Fruit fly (Drosophila melanogaster) whole organism, embryonic: Measurements from ENCODE around the gene Reg-2.

Experiments used
- BEAF-32 ChIP-seq: fragments of 200-800 bp; sonication (Bioruptor generic); optimal IDR thresholded peaks from 3 replicates; lab custom pipeline; 2017; ENCODE audit warnings: missing biosample characterization, missing genetic modification characterization, mild to moderate bottlenecking, moderate library complexity, missing genetic modification reagents
- Bdp1 ChIP-seq: fragments of 200-800 bp; sonication (Bioruptor generic); optimal IDR thresholded peaks from 3 replicates; lab custom pipeline; 2016; ENCODE audit warnings: missing biosample characterization, missing genetic modification characterization
- CG10274 ChIP-seq: fragments of 200-800 bp; sonication (Bioruptor generic); optimal IDR thresholded peaks from 3 replicates; lab custom pipeline; 2017; ENCODE audit warnings: missing biosample characterization, mild to moderate bottlenecking, missing genetic modification characterization
- CG10462 ChIP-seq: fragments of 200-800 bp; sonication (Bioruptor generic); optimal IDR thresholded peaks from 2 replicates; lab custom pipeline; 2016; ENCODE audit warnings: missing biosample characterization, missing genetic modification characterization
- CG11695 ChIP-seq: fragments of 200-800 bp; sonication (Bioruptor generic); IDR thresholded peaks from 3 replicates; pipeline ENCODE4 v1.3.6; 2022; ENCODE audit warnings: missing biosample characterization, missing genetic modification characterization
- CG12391 ChIP-seq: fragments of 200-800 bp; sonication (Bioruptor generic); optimal IDR thresholded peaks from 3 replicates; lab custom pipeline; 2018; ENCODE audit warnings: missing biosample characterization, mild to moderate bottlenecking, missing genetic modification characterization, moderate library complexity
- CG13287 ChIP-seq: fragments of 200-800 bp; sonication (Bioruptor generic); IDR thresholded peaks from 2 replicates; pipeline ENCODE4 v1.3.6; 2022; ENCODE audit warnings: missing biosample characterization, missing genetic modification characterization; ENCODE audit not compliant: partially characterized antibody
- CG13296 ChIP-seq: fragments of 200-800 bp; sonication (Bioruptor generic); optimal IDR thresholded peaks from 3 replicates; lab custom pipeline; 2018; ENCODE audit warnings: missing biosample characterization, mild to moderate bottlenecking, missing genetic modification characterization
- CG16779 ChIP-seq: fragments of 200-800 bp; sonication (Bioruptor generic); IDR thresholded peaks from 2 replicates; pipeline ENCODE4 v1.3.6; 2022; ENCODE audit warnings: missing biosample characterization, missing genetic modification characterization
- CG18262 ChIP-seq: fragments of 200-800 bp; optimal IDR thresholded peaks from 3 replicates; lab custom pipeline; 2019; ENCODE audit warnings: missing biosample characterization, mild to moderate bottlenecking, missing genetic modification characterization, moderate library complexity
- CG18599 ChIP-seq: fragments of 200-800 bp; sonication (Bioruptor generic); optimal IDR thresholded peaks from 3 replicates; lab custom pipeline; 2017; ENCODE audit warnings: missing biosample characterization, missing genetic modification characterization, mild to moderate bottlenecking, moderate library complexity, missing genetic modification reagents
- CG30403 ChIP-seq: fragments of 200-800 bp; sonication (Bioruptor generic); optimal IDR thresholded peaks from 3 replicates; lab custom pipeline; 2016; ENCODE audit warnings: missing biosample characterization, missing genetic modification characterization
- CG31224 ChIP-seq: fragments of 200-800 bp; sonication (Bioruptor generic); IDR thresholded peaks from 2 replicates; pipeline ENCODE4 v1.3.6; 2022; ENCODE audit warnings: missing biosample characterization, missing genetic modification characterization
- CG34422 ChIP-seq: fragments of 200-800 bp; sonication (Bioruptor generic); IDR thresholded peaks from 3 replicates; pipeline ENCODE4 v1.3.6; 2022; ENCODE audit warnings: missing biosample characterization, missing genetic modification characterization
- CG3726 ChIP-seq: fragments of 200-800 bp; sonication (Bioruptor generic); IDR thresholded peaks from 3 replicates; pipeline ENCODE4, ENCODE4 v1.3.6; 2022; ENCODE audit warnings: missing biosample characterization, missing genetic modification characterization
- CG4854 ChIP-seq: fragments of 200-800 bp; sonication (Bioruptor generic); optimal IDR thresholded peaks from 2 replicates; lab custom pipeline; 2016; ENCODE audit warnings: missing biosample characterization, missing genetic modification characterization, inconsistent platforms
- CG5953 ChIP-seq: fragments of 200-800 bp; sonication (Bioruptor generic); IDR thresholded peaks from 2 replicates; pipeline ENCODE4 v1.3.6; 2022; ENCODE audit warnings: missing biosample characterization, missing genetic modification characterization
- CG6765 ChIP-seq: fragments of 200-800 bp; sonication (Bioruptor generic); optimal IDR thresholded peaks from 3 replicates; lab custom pipeline; 2017; ENCODE audit warnings: missing biosample characterization, mild to moderate bottlenecking, missing genetic modification characterization
- CG7372 ChIP-seq: fragments of 200-800 bp; sonication (Bioruptor generic); IDR thresholded peaks from 2 replicates; pipeline ENCODE4 v1.3.6; 2022; ENCODE audit warnings: missing biosample characterization, missing genetic modification characterization
- CG8089 ChIP-seq: fragments of 200-800 bp; sonication (Bioruptor generic); optimal IDR thresholded peaks from 3 replicates; lab custom pipeline; 2016; ENCODE audit warnings: missing biosample characterization, missing genetic modification characterization
- CG8290 ChIP-seq, 3 experiments: fragments of 200-800 bp; sonication (Bioruptor generic); optimal IDR thresholded peaks; 2 replicates each; lab custom pipeline; 2016 to 2019; ENCODE audit warnings: missing biosample characterization in 3 of 3, missing genetic modification characterization in 3 of 3, mild to moderate bottlenecking in 2 of 3, moderate library complexity in 1 of 3
- Deaf1 ChIP-seq: fragments of 200-800 bp; optimal IDR thresholded peaks from 3 replicates; lab custom pipeline; 2019; ENCODE audit warnings: missing biosample characterization, mild to moderate bottlenecking, missing genetic modification characterization, moderate library complexity
- Ets97D ChIP-seq: fragments of 200-800 bp; sonication (Bioruptor generic); optimal IDR thresholded peaks from 3 replicates; lab custom pipeline; 2016; ENCODE audit warnings: missing biosample characterization, missing genetic modification characterization
- Fer3 ChIP-seq: fragments of 200-800 bp; sonication (Bioruptor generic); optimal IDR thresholded peaks from 2 replicates; lab custom pipeline; 2018; ENCODE audit warnings: missing biosample characterization, mild to moderate bottlenecking, missing genetic modification characterization, moderate library complexity
- MESR4 ChIP-seq: fragments of 200-800 bp; sonication (Bioruptor generic); optimal IDR thresholded peaks from 2 replicates; lab custom pipeline; 2018; ENCODE audit warnings: missing biosample characterization, mild to moderate bottlenecking, missing genetic modification characterization, moderate library complexity
- Meics ChIP-seq: fragments of 200-800 bp; sonication (Bioruptor generic); optimal IDR thresholded peaks from 2 replicates; lab custom pipeline; 2017; ENCODE audit warnings: missing biosample characterization, mild to moderate bottlenecking, missing genetic modification characterization
- Opbp ChIP-seq: fragments of 200-800 bp; sonication (Bioruptor generic); IDR thresholded peaks from 3 replicates; pipeline ENCODE4 v1.3.6; 2022; ENCODE audit warnings: missing biosample characterization, missing genetic modification characterization; ENCODE audit not compliant: partially characterized antibody
- Ptx1 ChIP-seq: fragments of 200-800 bp; sonication (Bioruptor generic); IDR thresholded peaks from 2 replicates; pipeline ENCODE4 v1.3.6; 2022; ENCODE audit warnings: missing biosample characterization, missing genetic modification characterization
- Rfx ChIP-seq: fragments of 200-800 bp; sonication (Bioruptor generic); IDR thresholded peaks from 2 replicates; pipeline ENCODE4 v1.3.6; 2022; ENCODE audit warnings: missing biosample characterization, missing genetic modification characterization
- Xbp1 ChIP-seq: fragments of 200-800 bp; sonication (Bioruptor generic); optimal IDR thresholded peaks from 3 replicates; lab custom pipeline; 2016; ENCODE audit warnings: missing biosample characterization, mild to moderate bottlenecking, missing genetic modification characterization
- bsh ChIP-seq, 2 experiments: fragments of 200-800 bp; sonication (Bioruptor generic); optimal IDR thresholded peaks; 2 replicates each; lab custom pipeline; 2017 to 2018; ENCODE audit warnings: mild to moderate bottlenecking in 2 of 2, missing biosample characterization in 2 of 2, missing genetic modification characterization in 2 of 2, moderate library complexity in 1 of 2
- cas ChIP-seq: fragments of 200-800 bp; sonication (Bioruptor generic); IDR thresholded peaks from 2 replicates; pipeline ENCODE4 v1.3.6; 2022; ENCODE audit warnings: missing biosample characterization, missing genetic modification characterization
- ci ChIP-seq: fragments of 200-800 bp; sonication (Bioruptor generic); IDR thresholded peaks from 3 replicates; pipeline ENCODE4 v1.3.6; 2022; ENCODE audit warnings: missing biosample characterization, missing genetic modification characterization
- dimm ChIP-seq: fragments of 200-800 bp; sonication (Bioruptor generic); IDR thresholded peaks from 2 replicates; pipeline ENCODE4 v1.3.6; 2022; ENCODE audit warnings: missing biosample characterization, missing genetic modification characterization
- esg ChIP-seq: fragments of 200-800 bp; sonication (Bioruptor generic); conservative IDR thresholded peaks from 2 replicates; pipeline ENCODE4 v1.3.6; 2022; ENCODE audit warnings: missing biosample characterization, missing genetic modification characterization
- ewg ChIP-seq: fragments of 200-800 bp; sonication (Bioruptor generic); optimal IDR thresholded peaks from 3 replicates; lab custom pipeline; 2017; ENCODE audit warnings: mild to moderate bottlenecking, missing biosample characterization, missing genetic modification reagents, missing genetic modification characterization
- fd102C ChIP-seq: fragments of 200-800 bp; sonication (Bioruptor generic); optimal IDR thresholded peaks from 2 replicates; lab custom pipeline; 2018; ENCODE audit warnings: missing biosample characterization, mild to moderate bottlenecking, missing genetic modification characterization, moderate library complexity
- gcm ChIP-seq: fragments of 200-800 bp; sonication (Bioruptor generic); optimal IDR thresholded peaks from 2 replicates; lab custom pipeline; 2019; ENCODE audit warnings: missing biosample characterization, mild to moderate bottlenecking, missing genetic modification characterization, moderate library complexity
- grau ChIP-seq: fragments of 200-800 bp; optimal IDR thresholded peaks from 3 replicates; lab custom pipeline; 2019; ENCODE audit warnings: missing biosample characterization, mild to moderate bottlenecking, missing genetic modification characterization, moderate library complexity
- h ChIP-seq: fragments of >200 bp; optimal IDR thresholded peaks from 2 replicates; lab custom pipeline; 2017
- lbe ChIP-seq: fragments of 200-800 bp; sonication (Bioruptor generic); optimal IDR thresholded peaks from 2 replicates; lab custom pipeline; 2016; ENCODE audit warnings: missing biosample characterization, mild to moderate bottlenecking, missing genetic modification characterization
- nmo ChIP-seq: fragments of 200-800 bp; sonication (Bioruptor generic); optimal IDR thresholded peaks from 2 replicates; lab custom pipeline; 2018; ENCODE audit warnings: missing biosample characterization, mild to moderate bottlenecking, missing genetic modification characterization, moderate library complexity
- pzg ChIP-seq: fragments of 200-800 bp; sonication (Bioruptor generic); optimal IDR thresholded peaks from 3 replicates; lab custom pipeline; 2018; ENCODE audit warnings: missing biosample characterization, mild to moderate bottlenecking, missing genetic modification characterization, moderate library complexity
- ro ChIP-seq: fragments of 200-800 bp; sonication (Bioruptor generic); IDR thresholded peaks from 2 replicates; pipeline ENCODE4 v1.3.6; 2022; ENCODE audit warnings: missing biosample characterization, missing genetic modification characterization
- sens ChIP-seq: fragments of 200-800 bp; sonication (Bioruptor generic); peaks from one replicate; lab custom pipeline; 2016; ENCODE audit warnings: missing biosample characterization, missing genetic modification characterization
- sisA ChIP-seq: fragments of 200-800 bp; sonication (Bioruptor generic); IDR thresholded peaks from 2 replicates; pipeline ENCODE4 v1.3.6; 2022; ENCODE audit warnings: missing biosample characterization, missing genetic modification characterization
- slbo ChIP-seq: fragments of 200-800 bp; sonication (Bioruptor generic); IDR thresholded peaks from 2 replicates; pipeline ENCODE4 v1.3.6; 2022; ENCODE audit warnings: missing biosample characterization, missing genetic modification characterization
- sr ChIP-seq: fragments of 200-800 bp; sonication (Bioruptor generic); IDR thresholded peaks from 3 replicates; pipeline ENCODE4 v1.3.6; 2022; ENCODE audit warnings: missing biosample characterization, missing genetic modification characterization
- vfl ChIP-seq: fragments of 200-800 bp; sonication (Bioruptor generic); optimal IDR thresholded peaks from 2 replicates; lab custom pipeline; 2016; ENCODE audit warnings: missing biosample characterization, missing genetic modification characterization

The Reg-2 gene

DNA sequence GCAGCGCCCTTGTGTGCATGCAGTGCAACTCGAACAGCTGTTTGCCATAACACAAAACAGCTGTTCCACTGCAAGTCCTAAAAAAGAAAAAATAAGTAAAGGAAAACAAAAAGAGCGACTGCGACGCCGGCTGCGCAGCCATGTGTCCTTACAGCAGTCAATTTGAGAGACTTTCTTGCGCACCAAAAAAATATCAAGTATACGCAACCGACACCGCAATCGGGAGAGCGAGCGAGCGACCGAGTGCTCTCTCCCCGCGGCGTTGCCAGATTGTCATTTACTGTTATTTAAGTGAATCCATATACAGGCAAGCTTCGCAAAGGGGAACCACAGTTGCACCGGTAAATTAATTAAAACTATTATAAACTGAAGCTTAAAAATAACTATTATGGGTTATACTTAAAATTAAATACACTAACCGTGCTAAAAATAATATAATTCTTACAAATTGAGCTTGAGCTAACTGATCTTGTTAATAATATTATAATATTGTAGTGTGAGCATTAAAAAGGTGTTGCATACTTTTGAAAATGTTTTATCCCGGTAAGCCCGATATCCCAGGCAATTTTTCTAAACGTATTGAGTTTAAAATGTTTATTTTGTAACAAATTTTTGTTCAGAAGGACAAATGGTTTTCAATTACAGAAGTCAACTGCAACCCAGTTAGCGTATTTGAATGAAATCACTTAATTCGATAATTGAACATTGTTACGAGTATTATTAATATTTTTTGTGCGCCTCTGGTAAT is 23.7 kb upstream of the Reg-2 start (continued):
- TF ChIP-seq cas (GFP tag; lab: Robert Waterston, UW), result peak; percentile 37; the same call in 1 of the 2 replicates
- no peak for TF ChIP-seq Bdp1 (GFP tag; lab: Kevin White, UChicago)
- TF ChIP-seq CG34422, result peak; percentile 44; the same call in 1 of the 3 replicates
- peak; percentile 68 for TF ChIP-seq CG30403 (GFP tag; lab: Kevin White, UChicago)
- TF ChIP-seq sens (GFP tag; lab: Kevin White, UChicago), result peak; percentile 89
- TF ChIP-seq sr (GFP tag; lab: Robert Waterston, UW), result no peak
- TF ChIP-seq CG18599, result peak; percentile 60
- no peak for TF ChIP-seq CG11695 (GFP tag; lab: Robert Waterston, UW)
- peak; percentile 39 for TF ChIP-seq Deaf1
- peak; percentile 87 for TF ChIP-seq slbo
- peak; percentile 13 for TF ChIP-seq pzg
- TF ChIP-seq CG4854 (GFP tag; lab: Kevin White, UChicago), result no peak
- 0 out of 2 replicates have a peak, but pooled peaks have one; percentile 16 for TF ChIP-seq CG13287
- no peak for TF ChIP-seq CG13296
- peak; percentile 96 for TF ChIP-seq grau (tag; lab: Kevin White, UChicago)
- TF ChIP-seq Ets97D, result no peak
- peak; percentile 52 for TF ChIP-seq CG12391 (tag; lab: Kevin White, UChicago)
- TF ChIP-seq Opbp (GFP tag; lab: Robert Waterston, UW), result 0 out of 3 replicates have a peak, but pooled peaks have one; percentile 25
- peak; percentile 91 for TF ChIP-seq CG7372 (GFP tag; lab: Robert Waterston, UW)
- TF ChIP-seq CG16779, result 0 out of 2 replicates have a peak, but pooled peaks have one; percentile 17
- peak; percentile 60 for TF ChIP-seq ci (GFP tag; lab: Robert Waterston, UW)
- no peak for TF ChIP-seq gcm
- peak; percentile 51; the same call in 1 of the 2 replicates for TF ChIP-seq CG5953 (GFP tag; lab: Robert Waterston, UW)
- peak; percentile 60 for TF ChIP-seq Xbp1 (GFP tag; lab: Kevin White, UChicago)
- 0 out of 2 replicates have a peak, but pooled peaks have one; percentile 22 for TF ChIP-seq CG31224 (GFP tag; lab: Robert Waterston, UW)
- TF ChIP-seq ewg (GFP tag; lab: Kevin White, UChicago), result peak; percentile 70
- peak; percentile 61 for TF ChIP-seq vfl
- peak; percentile 61 for TF ChIP-seq sisA (GFP tag; lab: Robert Waterston, UW)
- no peak for TF ChIP-seq CG8089 (GFP tag; lab: Kevin White, UChicago)
- TF ChIP-seq Rfx (GFP tag; lab: Robert Waterston, UW), result peak; percentile 79
- no peak for TF ChIP-seq lbe (GFP tag; lab: Kevin White, UChicago)
- TF ChIP-seq bsh (GFP tag; optimal IDR thresholded peaks at IDR 0.05; lab: Kevin White, UChicago), result peak in 1 of 2 experiments; percentile 50
- peak; percentile 71 for TF ChIP-seq Ptx1
- peak; percentile 32; the same call in 1 of the 2 replicates for TF ChIP-seq esg (GFP tag; lab: Robert Waterston, UW)
- peak; percentile 15 for TF ChIP-seq Meics (GFP tag; lab: Kevin White, UChicago)
- TF ChIP-seq CG8290 (GFP tag; optimal IDR thresholded peaks at IDR 0.05; lab: Kevin White, UChicago), result peak; percentile 36
- peak; percentile 22 to 73 for TF ChIP-seq CG8290 (tag; optimal IDR thresholded peaks at IDR 0.05; lab: Kevin White, UChicago)
- no peak for TF ChIP-seq dimm (GFP tag; lab: Robert Waterston, UW)
- TF ChIP-seq BEAF-32 (GFP tag; lab: Kevin White, UChicago), result no peak
- TF ChIP-seq MESR4 (GFP tag; lab: Kevin White, UChicago), result no peak
- TF ChIP-seq CG6765 (GFP tag; lab: Kevin White, UChicago), result no peak
- peak; percentile 35 for TF ChIP-seq CG10462 (GFP tag; lab: Kevin White, UChicago)
- TF ChIP-seq CG3726 (GFP tag; lab: Robert Waterston, UW), result no peak
- TF ChIP-seq h (lab: Kevin White, UChicago), result no peak
- peak; percentile 40 for TF ChIP-seq CG18262 (tag; lab: Kevin White, UChicago)
- TF ChIP-seq nmo (GFP tag; lab: Kevin White, UChicago), result peak; percentile 18
- no peak for TF ChIP-seq ro
- no peak for TF ChIP-seq fd102C
- TF ChIP-seq CG10274, result no peak
- TF ChIP-seq Fer3 (tag; lab: Kevin White, UChicago), result peak; percentile 58
